Fruit fly (Drosophila melanogaster): ENCODE results near the gene Cad87A.

The Cad87A gene

DNA sequence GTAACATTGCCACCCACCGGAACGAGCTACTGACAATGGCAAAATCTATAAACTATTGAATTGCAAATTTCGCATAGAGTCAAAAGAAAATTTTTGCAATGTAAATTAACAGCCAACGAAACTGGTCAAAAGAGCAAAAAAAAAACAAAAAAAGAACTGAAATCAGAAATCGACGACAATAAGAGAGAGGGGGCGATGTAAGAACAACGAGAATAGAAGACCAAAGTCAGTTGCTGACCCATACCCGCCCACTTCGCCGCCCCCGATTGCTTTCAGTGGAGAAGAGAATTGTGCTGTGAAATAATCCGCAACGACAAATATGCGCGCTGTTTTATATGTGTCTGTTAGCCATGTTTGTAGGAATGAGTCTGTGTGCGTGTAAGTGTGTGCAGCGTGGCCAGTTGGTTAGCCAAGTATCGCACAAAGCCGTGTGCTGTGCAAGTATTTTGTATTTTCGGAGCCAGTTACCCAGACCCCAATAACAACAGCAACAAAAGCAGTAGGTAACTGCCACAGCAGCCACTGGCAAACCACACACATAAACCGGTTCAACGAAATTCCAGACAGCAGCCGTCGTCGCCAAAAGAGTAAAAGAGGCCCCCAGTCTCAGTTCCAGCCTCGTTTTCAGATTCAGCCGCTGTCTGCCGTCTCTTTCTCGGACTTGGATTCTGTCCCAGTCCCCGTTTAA, 11.4 kb downstream of the Cad87A start (continued):
- TF ChIP-seq CG33557 (GFP tag; optimal IDR thresholded peaks at IDR 0.05): no peak
- no peak for TF ChIP-seq CG1647 (GFP tag; optimal IDR thresholded peaks at IDR 0.05)
- TF ChIP-seq Scr (GFP tag; IDR thresholded peaks at IDR 0.05; ENCODE audit: partially characterized antibody): no peak

DNA sequence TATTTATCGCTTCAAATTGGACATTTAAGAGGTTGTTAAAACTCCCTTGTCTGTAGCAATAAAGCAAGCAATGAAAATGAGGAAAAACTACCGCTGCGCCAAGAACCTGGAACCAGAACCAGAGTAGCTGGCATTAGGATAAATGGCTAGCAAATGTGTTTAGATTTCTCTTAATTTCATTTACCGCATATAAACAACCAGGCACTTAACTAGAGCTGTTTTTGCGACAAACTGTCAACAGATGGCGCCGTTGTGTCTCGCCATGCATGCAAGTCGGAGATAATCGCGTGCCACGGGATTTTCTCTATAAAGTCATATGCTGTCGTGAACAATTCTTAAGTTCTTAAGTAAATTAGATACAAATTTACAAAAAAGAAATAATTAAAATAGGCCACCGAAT, 15.0 kb downstream of the Cad87A start:
- no peak for TF ChIP-seq wek (GFP tag; optimal IDR thresholded peaks at IDR 0.05)
- TF ChIP-seq CTCF (GFP tag; optimal IDR thresholded peaks at IDR 0.05): peak; percentile 81

DNA sequence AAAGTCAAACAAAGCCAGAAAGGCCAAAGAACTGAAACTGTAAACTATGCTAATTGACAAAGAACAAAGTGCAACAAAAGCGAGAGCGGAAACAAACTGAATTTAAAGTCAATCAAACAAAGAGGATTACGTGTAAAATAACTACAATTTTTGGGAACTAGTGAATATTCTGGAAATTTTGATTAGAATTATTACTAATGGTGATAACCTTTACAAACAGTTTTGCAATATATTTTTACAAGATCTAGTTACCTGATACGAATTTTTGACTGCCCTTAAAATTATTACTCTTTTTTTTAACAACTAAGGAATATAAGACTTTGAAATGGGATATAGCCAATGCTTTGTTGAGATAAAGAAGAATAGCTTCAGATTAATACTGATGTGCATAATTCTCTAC, 18.0 kb downstream of the Cad87A start, which contains the start of gene CG14731:
CG14731 (plus strand) TSS at position 301 of the 400 bp plus-strand sequence.
- no peak for TF ChIP-seq pfk (GFP tag; optimal IDR thresholded peaks at IDR 0.05)
- no peak for TF ChIP-seq CG11560 (tag; IDR thresholded peaks at IDR 0.05)
- no peak for TF ChIP-seq CG16813 (GFP tag; IDR thresholded peaks at IDR 0.05; ENCODE audit: partially characterized antibody)
- no peak for TF ChIP-seq CG6791 (GFP tag; IDR thresholded peaks at IDR 0.05; ENCODE audit: partially characterized antibody)
- no peak for TF ChIP-seq CG2202 (tag; optimal IDR thresholded peaks at IDR 0.05)
- TF ChIP-seq kah (GFP tag; optimal IDR thresholded peaks at IDR 0.05): no peak
- no peak for TF ChIP-seq CG8944 (GFP tag; optimal IDR thresholded peaks at IDR 0.05)
- TF ChIP-seq CG33213 (GFP tag; optimal IDR thresholded peaks at IDR 0.05): no peak
- TF ChIP-seq CHES-1-like (GFP tag; optimal IDR thresholded peaks at IDR 0.05): no peak

DNA sequence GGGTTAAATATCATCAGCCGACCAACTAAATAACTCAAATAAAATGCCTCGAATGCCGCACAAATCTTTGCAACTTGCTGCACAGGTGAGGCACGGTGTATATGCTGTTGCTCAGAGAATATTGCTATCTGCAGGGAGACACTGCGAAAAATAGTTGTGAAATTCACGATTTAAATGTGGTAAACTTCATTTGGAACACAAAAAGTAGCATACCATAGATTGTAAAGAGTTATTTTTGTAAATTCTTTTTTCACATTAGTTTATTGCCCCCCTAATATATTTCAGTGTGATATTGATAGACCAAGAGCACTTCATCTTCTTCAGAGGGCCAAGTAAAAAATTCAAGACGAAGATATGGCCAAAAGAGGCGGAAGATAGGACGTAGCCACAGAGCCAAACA, 28.3 kb downstream of the Cad87A start:
- TF ChIP-seq Dll (GFP tag; IDR thresholded peaks at IDR 0.05; ENCODE audit: partially characterized antibody) (no peak), CG3281 (GFP tag; optimal IDR thresholded peaks at IDR 0.05) (peak; percentile 2), Doc3 (GFP tag; IDR thresholded peaks at IDR 0.05; ENCODE audit: partially characterized antibody) (no peak), unpg (GFP tag; optimal IDR thresholded peaks at IDR 0.05) (no peak), Awh (GFP tag; IDR thresholded peaks at IDR 0.05) (no peak), CG2678 (tag; optimal IDR thresholded peaks at IDR 0.05) (no peak), grn (GFP tag; optimal IDR thresholded peaks at IDR 0.05) (no peak), CG8944 (GFP tag; optimal IDR thresholded peaks at IDR 0.05) (no peak), phol (tag; optimal IDR thresholded peaks at IDR 0.05) (no peak), pnt (GFP tag; optimal IDR thresholded peaks at IDR 0.05) (peak; percentile 46), bcd (GFP tag; optimal IDR thresholded peaks at IDR 0.05) (no peak), gcm2 (GFP tag; optimal IDR thresholded peaks at IDR 0.05) (no peak), ind (GFP tag; optimal IDR thresholded peaks at IDR 0.05) (peak; percentile 25), CG31365 (tag; optimal IDR thresholded peaks at IDR 0.05) (no peak), chn (GFP tag; optimal IDR thresholded peaks at IDR 0.05) (no peak), CG15073 (GFP tag; optimal IDR thresholded peaks at IDR 0.05) (no peak), MBD-R2 (GFP tag; IDR thresholded peaks at IDR 0.05) (no peak), Opbp (GFP tag; IDR thresholded peaks at IDR 0.05; ENCODE audit: partially characterized antibody) (no peak), pfk (GFP tag; optimal IDR thresholded peaks at IDR 0.05) (no peak), caup (GFP tag; optimal IDR thresholded peaks at IDR 0.05; ENCODE audit: severe bottlenecking) (no peak), CG1832 (GFP tag; optimal IDR thresholded peaks at IDR 0.05) (no peak), z (GFP tag; IDR thresholded peaks at IDR 0.05) (no peak), Meics (GFP tag; optimal IDR thresholded peaks at IDR 0.05) (peak; percentile 22), ham (GFP tag; IDR thresholded peaks at IDR 0.05) (no peak), CG3163 (GFP tag; optimal IDR thresholded peaks at IDR 0.05) (no peak), CG2116 (GFP tag; optimal IDR thresholded peaks at IDR 0.05) (no peak), Abd-B (GFP tag; optimal IDR thresholded peaks at IDR 0.05) (no peak), CG18764 (GFP tag; optimal IDR thresholded peaks at IDR 0.05) (no peak), CG1233 (GFP tag; optimal IDR thresholded peaks at IDR 0.05) (no peak), tx (GFP tag; optimal IDR thresholded peaks at IDR 0.05) (no peak), CG6689 (GFP tag; IDR thresholded peaks at IDR 0.05) (peak; percentile 37; the same call in 1 of the 2 replicates), Sry-β (GFP tag; optimal IDR thresholded peaks at IDR 0.05) (no peak), CG8290 (GFP tag; optimal IDR thresholded peaks at IDR 0.05) (no peak), CG8290 (tag; optimal IDR thresholded peaks at IDR 0.05) (no peak)

All from whole organism, embryonic.